Comparison of ENCODE assay signal across 2 worm cellular contexts in the genomic region with DNA sequence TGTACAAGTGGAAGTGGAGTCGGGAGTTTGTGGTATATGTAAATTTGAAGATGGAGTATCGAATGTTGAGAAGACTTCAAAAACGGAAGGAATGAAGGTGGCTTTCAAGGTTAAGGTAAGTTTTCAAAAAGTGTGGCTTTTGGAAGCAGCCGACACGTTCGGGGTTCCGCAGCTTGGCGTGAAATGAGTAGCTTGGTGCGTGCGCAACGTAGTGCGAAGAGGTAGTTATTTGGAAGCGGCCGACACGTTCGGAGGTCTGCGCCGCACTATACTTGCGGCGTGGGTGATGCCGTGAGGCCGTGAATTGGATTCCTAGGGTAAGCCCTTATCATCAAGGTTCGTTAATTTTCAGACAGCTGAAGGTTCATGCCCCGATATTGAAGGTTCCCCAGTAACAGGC.
TF ChIP-seq lines count a peak whose summit lies in the region.

A gene (plus strand): TSS at position 92 of the 400 bp plus-strand sequence.

TF ChIP-seq in whole organism, L4 larva, 104 proteins besides CTCF, POLR2A, EP300 and RAD21:
- TF ChIP-seq T26A8.4 (GFP tag; IDR thresholded peaks at IDR 0.05; lab: Robert Waterston, UW) = no peak
- TF ChIP-seq snpc-1.2 (GFP tag; IDR thresholded peaks at IDR 0.05; lab: Robert Waterston, UW) = peak; percentile 80
- TF ChIP-seq ama-1 (optimal IDR thresholded peaks at IDR 0.05; lab: Kevin White, UChicago) = no peak
- TF ChIP-seq aha-1 (tag; lab: Kevin White, UChicago) = no peak
- TF ChIP-seq fos-1 (tag; optimal IDR thresholded peaks at IDR 0.05; lab: Kevin White, UChicago) = no peak
- TF ChIP-seq hmg-1.1 (GFP tag; IDR thresholded peaks at IDR 0.05; lab: Robert Waterston, UW) = no peak
- 0 out of 2 replicates have a peak, but pooled peaks have one; percentile 19 for TF ChIP-seq set-16 (GFP tag; IDR thresholded peaks at IDR 0.05; lab: Robert Waterston, UW)

TF ChIP-seq in whole organism, young adult, 124 proteins besides CTCF, POLR2A, EP300 and RAD21:
- TF ChIP-seq snpc-4 (GFP tag; optimal IDR thresholded peaks at IDR 0.05; lab: Kevin White, UChicago) (no peak), snpc-4 (tag; optimal IDR thresholded peaks at IDR 0.05; lab: Kevin White, UChicago) (peak in 2 of 4 experiments; percentile 66 to 91), mxl-1 (tag; optimal IDR thresholded peaks at IDR 0.05; lab: Kevin White, UChicago) (no peak), zfh-2 (GFP tag; conservative IDR thresholded peaks at IDR 0.05; lab: Robert Waterston, UW) (0 out of 2 replicates have a peak, but pooled peaks have one; percentile 10)
